Worm (Caenorhabditis elegans): ENCODE data around the gene srz-19.
"Not testable (repeated sequence)": the region's sequence is repeated elsewhere in the genome, so short reads cannot be mapped to it uniquely, and the experiment has no call there.

Gene srz-19

ce11 chrIV:3926117-3926516, 6.5 kb downstream of the srz-19 start, which contains the start of gene clec-68:
Gene clec-68 (plus strand): TSS chrIV:3926417.
- TF ChIP-seq dao-5 (tag; optimal IDR thresholded peaks at IDR 0.05) (no peak), W03F9.2 (tag; optimal IDR thresholded peaks at IDR 0.05) (no peak), him-1 (tag; optimal IDR thresholded peaks at IDR 0.05) (no peak)

ce11 chrIV:3932408-3932807, 12.8 kb downstream of the srz-19 start, which contains the start of gene clec-70:
Gene clec-70 (plus strand): TSS chrIV:3932708.
- TF ChIP-seq dao-5, W03F9.2, him-1 (tag; optimal IDR thresholded peaks at IDR 0.05): not testable (repeated sequence)

ce11 chrIV:3937097-3937496, 17.5 kb downstream of the srz-19 start, which contains the start of gene clec-71:
Gene clec-71 (plus strand): TSS chrIV:3937458.
- TF ChIP-seq dao-5 (tag; optimal IDR thresholded peaks at IDR 0.05) (no peak), him-1 (tag; optimal IDR thresholded peaks at IDR 0.05) (no peak)

ce11 chrIV:3941658-3942328, 22.2 kb downstream of the srz-19 start, which contains the start of gene clec-174:
Gene clec-174 (minus strand): TSS chrIV:3941708.
- TF ChIP-seq dao-5 (tag; optimal IDR thresholded peaks at IDR 0.05) (no peak), W03F9.2 (tag; optimal IDR thresholded peaks at IDR 0.05) (no peak), him-1 (tag; optimal IDR thresholded peaks at IDR 0.05) (no peak)

- no peak for TF ChIP-seq him-1 (tag; optimal IDR thresholded peaks at IDR 0.05)
- TF ChIP-seq dao-5 (tag; optimal IDR thresholded peaks at IDR 0.05), result no peak
- no peak for TF ChIP-seq W03F9.2 (tag; optimal IDR thresholded peaks at IDR 0.05)
These were observed 23.4 kb downstream of the srz-19 start, which contains the start of gene Y46C8AL.11 for ce11 chrIV:3943003-3943402. Gene Y46C8AL.11 (plus strand): TSS chrIV:3943303.

- no peak for TF ChIP-seq dao-5 (tag; optimal IDR thresholded peaks at IDR 0.05)
- TF ChIP-seq W03F9.2 (tag; optimal IDR thresholded peaks at IDR 0.05), result no peak
- TF ChIP-seq him-1 (tag; optimal IDR thresholded peaks at IDR 0.05), result no peak
These were observed 24.9 kb downstream of the srz-19 start, which contains the start of gene clec-72 for ce11 chrIV:3944459-3944858. Gene clec-72 (plus strand): TSS chrIV:3944816.

ce11 chrIV:3956095-3956494, 36.5 kb downstream of the srz-19 start, which contains the start of gene clec-73:
Gene clec-73 (minus strand): TSS chrIV:3956195.
- TF ChIP-seq him-1 (tag; optimal IDR thresholded peaks at IDR 0.05) (no peak), dao-5 (tag; optimal IDR thresholded peaks at IDR 0.05) (no peak), W03F9.2 (tag; optimal IDR thresholded peaks at IDR 0.05) (no peak)

- no peak for TF ChIP-seq W03F9.2 (tag; optimal IDR thresholded peaks at IDR 0.05)
- no peak for TF ChIP-seq him-1 (tag; optimal IDR thresholded peaks at IDR 0.05)
- no peak for TF ChIP-seq dao-5 (tag; optimal IDR thresholded peaks at IDR 0.05)
These were observed 37.1 kb downstream of the srz-19 start, which contains the start of gene clec-74 for ce11 chrIV:3956705-3957104. Gene clec-74 (plus strand): TSS chrIV:3957005.

ce11 chrIV:3960396-3960795, 40.8 kb downstream of the srz-19 start, which contains the start of gene clec-75:
Gene clec-75 (plus strand): TSS chrIV:3960734.
- TF ChIP-seq him-1 (tag; optimal IDR thresholded peaks at IDR 0.05) (no peak), dao-5 (tag; optimal IDR thresholded peaks at IDR 0.05) (no peak), W03F9.2 (tag; optimal IDR thresholded peaks at IDR 0.05) (no peak)

ce11 chrIV:3962584-3962983, 43.0 kb downstream of the srz-19 start, which contains the start of gene Y46C8AM.1:
Gene Y46C8AM.1 (plus strand): TSS chrIV:3962884.
- TF ChIP-seq dao-5 (tag; optimal IDR thresholded peaks at IDR 0.05) (no peak), him-1 (tag; optimal IDR thresholded peaks at IDR 0.05) (no peak), W03F9.2 (tag; optimal IDR thresholded peaks at IDR 0.05) (no peak)

ce11 chrIV:3963498-3963897, 43.9 kb downstream of the srz-19 start:
- TF ChIP-seq W03F9.2 (tag; optimal IDR thresholded peaks at IDR 0.05), result no peak
- TF ChIP-seq dao-5 (tag; optimal IDR thresholded peaks at IDR 0.05), result no peak
- no peak for TF ChIP-seq him-1 (tag; optimal IDR thresholded peaks at IDR 0.05)

ce11 chrIV:3965013-3965412, 45.4 kb downstream of the srz-19 start, which contains the start of gene clec-76:
Gene clec-76 (plus strand): TSS chrIV:3965246.
- TF ChIP-seq W03F9.2 (tag; optimal IDR thresholded peaks at IDR 0.05) (no peak), dao-5 (tag; optimal IDR thresholded peaks at IDR 0.05) (no peak), him-1 (tag; optimal IDR thresholded peaks at IDR 0.05) (no peak)

All from whole organism, L4/young adult.